Fruit fly (Drosophila melanogaster): Measurements from ENCODE around the gene trbl.

DNA sequence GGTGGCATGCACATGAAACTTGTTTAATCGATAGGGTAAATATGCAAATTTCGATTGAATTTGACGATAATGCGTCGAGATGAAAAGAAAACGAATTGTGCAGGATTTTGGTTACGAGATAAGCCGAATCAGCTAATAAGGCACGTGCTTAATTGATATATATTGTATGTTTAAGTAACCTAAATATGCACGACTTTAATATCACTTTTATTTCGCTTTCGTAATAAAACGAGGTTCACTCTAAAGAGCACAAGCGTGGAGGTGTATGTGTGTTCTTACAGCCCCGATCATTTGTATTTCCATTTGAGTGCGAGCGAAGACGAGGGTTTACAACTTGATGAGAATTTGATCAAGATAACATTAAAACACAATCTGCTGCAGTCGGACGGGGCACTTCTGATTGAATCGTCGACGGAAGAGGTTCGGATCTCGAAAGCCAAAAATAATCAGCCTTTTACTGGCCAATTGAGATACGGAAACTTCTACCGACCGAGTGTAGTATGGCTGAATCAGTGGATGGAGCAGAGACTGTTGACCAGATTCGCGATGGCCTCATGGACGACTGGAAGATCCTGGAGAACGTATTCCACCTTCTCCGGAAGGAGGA, 47.6 kb downstream of the trbl start:
- TF ChIP-seq usp (GFP tag; optimal IDR thresholded peaks at IDR 0.05) (no peak), psq (optimal IDR thresholded peaks at IDR 0.05) (no peak), CG8478 (optimal IDR thresholded peaks at IDR 0.05) (no peak), Dll (optimal IDR thresholded peaks at IDR 0.05) (no peak), EcR (GFP tag; optimal IDR thresholded peaks at IDR 0.05) (no peak)
